Worm (Caenorhabditis elegans) whole organism, young adult: Measurements from ENCODE around the gene slc-17.7.

Experiments
- B0336.3 ChIP-seq: fragments of 200-800 bp; sonication (Bioruptor generic); IDR thresholded peaks from 2 replicates; pipeline ENCODE4 v1.3.6; 2022; ENCODE audit warnings: missing genetic modification characterization, missing compliant biosample characterization
- C17E4.6 ChIP-seq: fragments of 200-800 bp; sonication (Bioruptor generic); IDR thresholded peaks from 2 replicates; pipeline ENCODE4 v1.3.6; 2022; ENCODE audit warnings: missing genetic modification reagents, missing genetic modification characterization, missing compliant biosample characterization
- D2030.7 ChIP-seq: fragments of 200-800 bp; sonication (Bioruptor generic); IDR thresholded peaks from 2 replicates; pipeline ENCODE4 v1.3.6; 2022; ENCODE audit warnings: missing genetic modification reagents, missing genetic modification characterization, missing compliant biosample characterization
- F37B4.10 ChIP-seq: fragments of 200-800 bp; sonication (Bioruptor generic); IDR thresholded peaks from 2 replicates; pipeline ENCODE4 v1.3.6; 2022; ENCODE audit warnings: missing genetic modification characterization, missing compliant biosample characterization
- F39B2.1 ChIP-seq: fragments of 200-800 bp; sonication (Bioruptor generic); IDR thresholded peaks from 2 replicates; pipeline ENCODE4 v1.3.6; 2022; ENCODE audit warnings: missing genetic modification reagents, missing genetic modification characterization, missing compliant biosample characterization
- F52B5.7 ChIP-seq: sonication (generic microtip); optimal IDR thresholded peaks from 2 replicates; lab custom pipeline; 2016; ENCODE audit warnings: mild to moderate bottlenecking, missing genetic modification characterization, missing compliant biosample characterization
- T07F8.4 ChIP-seq: sonication (generic microtip); optimal IDR thresholded peaks from 2 replicates; lab custom pipeline; 2016; ENCODE audit warnings: mild to moderate bottlenecking, missing genetic modification characterization, moderate library complexity, missing compliant biosample characterization
- Y53F4B.3 ChIP-seq: fragments of 200-800 bp; sonication (Bioruptor generic); IDR thresholded peaks from 2 replicates; pipeline ENCODE4 v1.3.6; 2022; ENCODE audit warnings: missing genetic modification reagents, missing genetic modification characterization, missing compliant biosample characterization
- Y56A3A.18 ChIP-seq: fragments of 200-800 bp; sonication (Bioruptor generic); IDR thresholded peaks from 2 replicates; pipeline ENCODE4 v1.3.6; 2022; ENCODE audit warnings: missing genetic modification reagents, missing genetic modification characterization, missing compliant biosample characterization
- Y95B8A.8 ChIP-seq: fragments of 200-800 bp; sonication (Bioruptor generic); IDR thresholded peaks from 2 replicates; pipeline ENCODE4 v1.3.6; 2022; ENCODE audit warnings: missing genetic modification reagents, missing genetic modification characterization, missing compliant biosample characterization
- ZK185.1 ChIP-seq: sonication (generic microtip); optimal IDR thresholded peaks from 2 replicates; lab custom pipeline; 2016; ENCODE audit warnings: mild to moderate bottlenecking, missing genetic modification characterization, missing compliant biosample characterization; ENCODE audit not compliant: poor library complexity, severe bottlenecking
- ama-1 ChIP-seq, 3 experiments: fragments of 150-350 bp in 1 of 3; sonication (generic microtip) in 2 of 3; optimal IDR thresholded peaks; 2 replicates each; lab custom pipeline; 2014 to 2018; ENCODE audit warnings: missing biosample characterization in 2 of 3, missing genetic modification characterization in 2 of 3, missing genetic modification reagents in 2 of 3
- aptf-3 ChIP-seq: fragments of 200-800 bp; sonication (Bioruptor generic); IDR thresholded peaks from 2 replicates; pipeline ENCODE4 v1.3.6; 2022; ENCODE audit warnings: missing genetic modification characterization, missing compliant biosample characterization
- attf-3 ChIP-seq: fragments of 200-800 bp; sonication (Bioruptor generic); conservative IDR thresholded peaks from 2 replicates; pipeline ENCODE4 v1.3.6; 2022; ENCODE audit warnings: missing genetic modification reagents, missing genetic modification characterization, missing compliant biosample characterization
- bed-1 ChIP-seq: fragments of 200-800 bp; sonication (Bioruptor generic); IDR thresholded peaks from 2 replicates; pipeline ENCODE4 v1.3.6; 2022; ENCODE audit warnings: missing genetic modification reagents, missing genetic modification characterization, missing compliant biosample characterization
- ceh-27 ChIP-seq: fragments of 200-800 bp; sonication (Bioruptor generic); optimal IDR thresholded peaks from 2 replicates; lab custom pipeline; 2018; ENCODE audit warnings: mild to moderate bottlenecking, missing genetic modification characterization, moderate library complexity, missing compliant biosample characterization
- ceh-40 ChIP-seq: fragments of 200-800 bp; sonication (Bioruptor generic); IDR thresholded peaks from 2 replicates; pipeline ENCODE4 v1.3.6; 2022; ENCODE audit warnings: missing genetic modification characterization, missing compliant biosample characterization
- die-1 ChIP-seq: sonication (generic microtip); optimal IDR thresholded peaks from 2 replicates; lab custom pipeline; 2016; ENCODE audit warnings: missing genotype, mild to moderate bottlenecking, missing genetic modification characterization, missing compliant biosample characterization
- dpff-1 ChIP-seq: sonication (generic microtip); optimal IDR thresholded peaks from 2 replicates; lab custom pipeline; 2017; ENCODE audit warnings: mild to moderate bottlenecking, missing genetic modification characterization, missing compliant biosample characterization
- efl-1 ChIP-seq: fragments of 150-350 bp; optimal IDR thresholded peaks from 2 replicates; lab custom pipeline; 2014; ENCODE audit warnings: missing biosample characterization, missing genetic modification reagents, missing genetic modification characterization
- egl-18 ChIP-seq: fragments of 200-800 bp; sonication (Bioruptor generic); IDR thresholded peaks from 2 replicates; pipeline ENCODE4 v1.3.6; 2022; ENCODE audit warnings: missing genetic modification reagents, missing genetic modification characterization, missing compliant biosample characterization
- egl-44 ChIP-seq: fragments of 200-800 bp; sonication (Bioruptor generic); IDR thresholded peaks from 2 replicates; pipeline ENCODE4 v1.3.6; 2022; ENCODE audit warnings: missing genetic modification reagents, missing genetic modification characterization, missing compliant biosample characterization
- egrh-3 ChIP-seq: fragments of 200-800 bp; sonication (Bioruptor generic); IDR thresholded peaks from 2 replicates; pipeline ENCODE4 v1.3.6; 2022; ENCODE audit warnings: missing genetic modification reagents, missing genetic modification characterization, missing compliant biosample characterization
- ets-4 ChIP-seq: fragments of 200-800 bp; sonication (Bioruptor generic); optimal IDR thresholded peaks from 2 replicates; lab custom pipeline; 2018; ENCODE audit warnings: mild to moderate bottlenecking, missing genetic modification characterization, missing compliant biosample characterization
- gei-17 ChIP-seq: fragments of 200-800 bp; sonication (Bioruptor generic); optimal IDR thresholded peaks from 2 replicates; lab custom pipeline; 2018; ENCODE audit warnings: mild to moderate bottlenecking, missing genetic modification characterization, missing compliant biosample characterization
- hlh-12 ChIP-seq: sonication (generic microtip); optimal IDR thresholded peaks from 2 replicates; lab custom pipeline; 2016; ENCODE audit warnings: missing genetic modification characterization, missing compliant biosample characterization
- let-526 ChIP-seq: fragments of 200-800 bp; sonication (Bioruptor generic); IDR thresholded peaks from 2 replicates; pipeline ENCODE4 v1.3.6; 2022; ENCODE audit warnings: missing genetic modification reagents, missing genetic modification characterization, missing compliant biosample characterization
- let-607 ChIP-seq, 2 experiments: fragments of 200-800 bp in 1 of 2; sonication (Bioruptor generic) in 1 of 2; sonication (generic microtip) in 1 of 2; optimal IDR thresholded peaks; 2 replicates each; lab custom pipeline; 2016 to 2018; ENCODE audit warnings: mild to moderate bottlenecking in 2 of 2, missing compliant biosample characterization in 2 of 2, missing genetic modification characterization in 2 of 2, moderate library complexity in 2 of 2, missing genotype in 1 of 2
- lin-26 ChIP-seq: fragments of 200-800 bp; sonication (Bioruptor generic); IDR thresholded peaks from 2 replicates; pipeline ENCODE4 v1.3.6; 2022; ENCODE audit warnings: missing genetic modification reagents, missing genetic modification characterization, missing compliant biosample characterization
- madf-10 ChIP-seq: sonication (generic microtip); optimal IDR thresholded peaks from 2 replicates; lab custom pipeline; 2016; ENCODE audit warnings: mild to moderate bottlenecking, missing genetic modification characterization, missing compliant biosample characterization
- madf-8 ChIP-seq: fragments of 200-800 bp; sonication (Bioruptor generic); conservative IDR thresholded peaks from 2 replicates; pipeline ENCODE4 v1.3.6; 2022; ENCODE audit warnings: missing genetic modification reagents, missing genetic modification characterization, missing compliant biosample characterization
- mes-4 ChIP-seq: sonication (generic microtip); optimal IDR thresholded peaks from 2 replicates; lab custom pipeline; 2016; ENCODE audit warnings: missing genotype, missing genetic modification characterization, missing compliant biosample characterization
- nfya-1 ChIP-seq: sonication (generic microtip); optimal IDR thresholded peaks from 2 replicates; lab custom pipeline; 2017; ENCODE audit warnings: antibody characterized with exemption, missing compliant biosample characterization, missing genetic modification characterization, borderline replicate concordance; ENCODE audit not compliant: insufficient read depth
- nfyb-1 ChIP-seq: fragments of 200-800 bp; sonication (Bioruptor generic); IDR thresholded peaks from 2 replicates; pipeline ENCODE4 v1.3.6; 2022; ENCODE audit warnings: missing genetic modification reagents, missing genetic modification characterization, missing compliant biosample characterization
- pha-4 ChIP-seq: fragments of 150-350 bp; sonication (generic microtip); optimal IDR thresholded peaks from 2 replicates; lab custom pipeline; 2014; ENCODE audit warnings: missing biosample characterization, missing genetic modification reagents, missing genetic modification characterization
- repo-1 ChIP-seq: sonication (generic microtip); optimal IDR thresholded peaks from 2 replicates; lab custom pipeline; 2017; ENCODE audit warnings: mild to moderate bottlenecking, missing genetic modification characterization, missing compliant biosample characterization
- rpc-1 ChIP-seq, 2 experiments: fragments of 150-350 bp in 1 of 2; sonication (generic microtip) in 1 of 2; optimal IDR thresholded peaks; 2 replicates each; lab custom pipeline; 2014 to 2018; ENCODE audit warnings: missing biosample characterization in 1 of 2, missing genetic modification characterization in 1 of 2, missing genetic modification reagents in 1 of 2, missing genotype in 1 of 2
- sea-2 ChIP-seq: fragments of 200-800 bp; sonication (Bioruptor generic); IDR thresholded peaks from 2 replicates; pipeline ENCODE4 v1.3.6; 2022; ENCODE audit warnings: missing genetic modification characterization, missing compliant biosample characterization
- snpc-1.3 ChIP-seq: sonication (generic microtip); optimal IDR thresholded peaks from 2 replicates; lab custom pipeline; 2017; ENCODE audit warnings: missing genetic modification characterization, mild to moderate bottlenecking, missing compliant biosample characterization, antibody characterized with exemption, moderate library complexity, missing genotype, missing genetic modification reagents; ENCODE audit not compliant: insufficient read depth
- tlf-1 ChIP-seq: fragments of 200-800 bp; sonication (Bioruptor generic); optimal IDR thresholded peaks from 2 replicates; lab custom pipeline; 2018; ENCODE audit warnings: mild to moderate bottlenecking, missing genetic modification characterization, missing compliant biosample characterization
- unc-62 ChIP-seq: fragments of 150-350 bp; optimal IDR thresholded peaks from 2 replicates; lab custom pipeline; 2014; ENCODE audit warnings: missing biosample characterization, missing genetic modification reagents, missing genetic modification characterization
- zfh-2 ChIP-seq: fragments of 200-800 bp; sonication (Bioruptor generic); conservative IDR thresholded peaks from 2 replicates; pipeline ENCODE4 v1.3.6; 2022; ENCODE audit warnings: missing genetic modification reagents, missing genetic modification characterization, missing compliant biosample characterization
- zim-3 ChIP-seq: sonication (generic microtip); optimal IDR thresholded peaks from 2 replicates; lab custom pipeline; 2017; ENCODE audit warnings: mild to moderate bottlenecking, missing genetic modification characterization, moderate library complexity, missing compliant biosample characterization
- ztf-25 ChIP-seq: fragments of 200-800 bp; sonication (Bioruptor generic); IDR thresholded peaks from 2 replicates; pipeline ENCODE4 v1.3.6; 2022; ENCODE audit warnings: missing genetic modification reagents, missing genetic modification characterization, missing compliant biosample characterization

slc-17.7 gene

ce11 chrV:9303026-9303425 is 36.7 kb upstream of the slc-17.7 start, which contains the start of gene nhr-39:
Gene nhr-39, plus strand, starts transcription at chrV:9303326.
- TF ChIP-seq madf-10 (tag; lab: Kevin White, UChicago) = no peak
- TF ChIP-seq C17E4.6 (GFP tag; lab: Robert Waterston, UW) = no peak
- TF ChIP-seq pha-4 = no peak
- TF ChIP-seq attf-3 = no peak
- TF ChIP-seq mes-4 = no peak
- no peak for TF ChIP-seq let-607 (tag; optimal IDR thresholded peaks at IDR 0.05; lab: Kevin White, UChicago)
- no peak for TF ChIP-seq Y56A3A.18
- TF ChIP-seq repo-1 (tag; lab: Kevin White, UChicago) = no peak
- TF ChIP-seq F52B5.7 (tag; lab: Kevin White, UChicago) = no peak

DNA sequence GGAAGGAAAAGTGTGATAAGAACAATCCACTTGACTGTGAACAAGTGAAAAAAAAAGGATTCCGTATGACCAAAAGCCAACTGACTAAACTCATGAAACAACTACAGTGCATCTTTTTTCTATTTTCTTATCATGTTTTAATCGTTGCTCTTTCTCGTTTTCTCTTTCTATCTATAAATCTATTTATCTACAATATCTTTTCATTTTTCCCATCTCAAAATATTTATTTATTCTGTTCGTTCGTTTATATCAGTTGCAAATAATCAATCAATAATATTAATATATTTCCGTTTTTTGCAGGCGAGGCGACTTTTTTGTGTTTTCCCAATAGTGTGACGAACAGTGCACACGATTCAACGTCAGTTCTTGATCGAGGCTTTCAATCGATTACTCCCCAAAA is 31.0 kb upstream of the slc-17.7 start, which contains the start of gene F44A2.5:
Gene F44A2.5 (plus strand): TSS at position 301 of the 400 bp plus-strand sequence.
- TF ChIP-seq ZK185.1 (no peak), dpff-1 (tag; lab: Kevin White, UChicago) (no peak), tlf-1 (no peak), lin-26 (GFP tag; lab: Robert Waterston, UW) (no peak), D2030.7 (no peak)

DNA sequence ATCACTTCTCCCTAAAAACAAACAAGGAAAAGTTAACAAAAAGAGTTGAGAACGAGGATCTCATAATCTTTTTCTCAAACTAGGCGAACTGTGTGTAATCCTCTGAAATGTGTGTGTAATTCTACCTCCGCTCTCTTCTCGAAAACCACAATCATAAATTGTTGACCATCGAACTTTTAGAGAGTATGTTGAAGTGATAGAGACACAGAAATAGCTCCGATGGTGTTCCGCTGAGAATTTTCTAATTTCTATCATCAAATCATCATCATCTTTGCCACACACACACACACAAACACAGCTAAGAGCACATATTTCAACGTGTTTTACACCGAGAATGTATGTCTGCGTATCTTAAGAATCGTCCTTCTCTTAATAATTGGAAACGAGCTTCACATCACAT is 29.3 kb upstream of the slc-17.7 start:
- TF ChIP-seq zim-3 (tag; lab: Kevin White, UChicago) (no peak), ama-1 (optimal IDR thresholded peaks at IDR 0.05; lab: Kevin White, UChicago) (no peak), ama-1 (GFP tag; optimal IDR thresholded peaks at IDR 0.05; lab: Kevin White, UChicago) (no peak), F39B2.1 (GFP tag; lab: Robert Waterston, UW) (no peak), egl-18 (GFP tag; lab: Robert Waterston, UW) (no peak), let-526 (no peak), Y95B8A.8 (GFP tag; lab: Robert Waterston, UW) (no peak), aptf-3 (GFP tag; lab: Robert Waterston, UW) (no peak), ets-4 (GFP tag; lab: Kevin White, UChicago) (no peak), lin-26 (GFP tag; lab: Robert Waterston, UW) (no peak), ceh-27 (GFP tag; lab: Kevin White, UChicago) (no peak)

- TF ChIP-seq attf-3 (0 out of 2 replicates have a peak, but pooled peaks have one; percentile 14), zfh-2 (peak; percentile 97), sea-2 (GFP tag; lab: Robert Waterston, UW) (no peak), nfyb-1 (GFP tag; lab: Robert Waterston, UW) (no peak; the same call in 1 of the 2 replicates), ztf-25 (GFP tag; lab: Robert Waterston, UW) (no peak), egrh-3 (GFP tag; lab: Robert Waterston, UW) (peak; percentile 93), egl-44 (GFP tag; lab: Robert Waterston, UW) (no peak), gei-17 (GFP tag; lab: Kevin White, UChicago) (no peak), madf-8 (no peak), efl-1 (GFP tag; lab: Kevin White, UChicago) (no peak), F37B4.10 (no peak), snpc-1.3 (tag; lab: Kevin White, UChicago) (no peak), hlh-12 (no peak), pha-4 (no peak), ZK185.1 (no peak), unc-62 (GFP tag; lab: Kevin White, UChicago) (no peak), ceh-40 (GFP tag; lab: Robert Waterston, UW) (no peak), lin-26 (GFP tag; lab: Robert Waterston, UW) (0 out of 2 replicates have a peak, but pooled peaks have one; percentile 41), nfya-1 (tag; lab: Kevin White, UChicago) (no peak), die-1 (tag; lab: Kevin White, UChicago) (no peak), T07F8.4 (tag; lab: Kevin White, UChicago) (no peak), B0336.3 (no peak), Y53F4B.3 (GFP tag; lab: Robert Waterston, UW) (no peak), rpc-1 (optimal IDR thresholded peaks at IDR 0.05; lab: Kevin White, UChicago) (no peak), rpc-1 (tag; optimal IDR thresholded peaks at IDR 0.05; lab: Kevin White, UChicago) (peak; percentile 16), bed-1 (GFP tag; lab: Robert Waterston, UW) (no peak)
Measured at ce11 chrV:9293359-9293758, 27.1 kb upstream of the slc-17.7 start.
